Worm (Caenorhabditis elegans): ENCODE data around the gene clec-263.

- TF ChIP-seq nhr-76 (tag; optimal IDR thresholded peaks at IDR 0.05): no peak
- TF ChIP-seq unc-62 (GFP tag; optimal IDR thresholded peaks at IDR 0.05 in 1 of 2): no peak
- no peak for TF ChIP-seq unc-62 (tag; optimal IDR thresholded peaks at IDR 0.05)
- TF ChIP-seq daf-12 (tag; optimal IDR thresholded peaks at IDR 0.05): no peak
These were observed 25.4 kb downstream of the clec-263 start, which contains the start of gene col-163 for ce11 chrV:20599795-20600194.

Measured in whole organism, L4 larva.